Fruit fly (Drosophila melanogaster) Kc167 (cell line): ENCODE results near the gene Pli.

Source experiments
- h ChIP-seq: fragments of >200 bp; optimal IDR thresholded peaks from 3 replicates; lab custom pipeline; 2018; ENCODE audit warnings: missing external identifiers
- psq ChIP-seq: fragments of >200 bp; optimal IDR thresholded peaks from 2 replicates; lab custom pipeline; 2017; ENCODE audit warnings: missing external identifiers
- ttk ChIP-seq: sonication (Bioruptor generic); optimal IDR thresholded peaks from 2 replicates; lab custom pipeline; 2017; ENCODE audit warnings: missing external identifiers

DNA sequence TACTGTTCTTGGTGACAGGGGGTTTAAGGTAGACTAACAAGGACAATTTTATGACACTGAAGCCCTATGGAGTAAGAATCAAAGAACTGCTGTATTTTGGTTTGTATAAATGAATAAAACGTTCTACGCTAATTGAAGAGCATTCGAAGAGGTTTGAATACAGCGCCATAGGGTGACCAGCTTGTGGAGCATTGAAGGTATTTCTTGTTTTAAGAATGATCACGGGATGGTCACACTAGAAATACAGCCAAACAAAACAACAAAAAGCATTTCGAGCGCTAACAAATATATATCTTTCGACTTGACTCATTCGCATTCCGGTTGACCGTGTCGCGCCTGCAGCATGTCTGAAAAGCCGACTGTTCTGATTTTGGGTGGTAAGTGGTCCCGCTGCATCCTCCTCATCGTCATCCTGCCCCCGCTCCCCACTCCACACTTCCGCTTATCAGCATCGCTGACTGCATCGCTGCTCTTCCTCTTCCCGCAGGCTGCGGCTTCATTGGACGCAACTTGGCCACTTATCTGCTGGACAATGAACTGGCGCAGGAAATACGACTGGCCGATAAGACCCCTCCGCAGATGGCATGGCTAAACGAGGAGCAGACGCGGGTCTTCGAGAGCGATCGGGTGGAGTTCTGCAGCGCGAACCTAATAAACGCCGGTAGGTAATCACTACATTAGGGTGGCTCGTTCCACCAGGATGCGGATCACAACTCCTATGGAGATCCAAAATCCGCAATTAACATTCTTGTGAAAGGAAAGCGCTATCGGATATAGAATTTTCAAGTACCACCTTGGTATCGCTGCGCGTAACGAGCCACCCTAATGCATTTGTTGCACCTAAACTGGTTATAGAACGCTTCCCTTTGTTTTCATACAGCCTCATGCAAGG is 44.1 kb upstream of the Pli start, which contains the start of gene CG5854:
- TF ChIP-seq ttk, result no peak
- no peak for TF ChIP-seq psq (lab: Kevin White, UChicago)
- TF ChIP-seq h, result no peak
